Worm (Caenorhabditis elegans): ENCODE results near the gene F56C9.8.

DNA sequence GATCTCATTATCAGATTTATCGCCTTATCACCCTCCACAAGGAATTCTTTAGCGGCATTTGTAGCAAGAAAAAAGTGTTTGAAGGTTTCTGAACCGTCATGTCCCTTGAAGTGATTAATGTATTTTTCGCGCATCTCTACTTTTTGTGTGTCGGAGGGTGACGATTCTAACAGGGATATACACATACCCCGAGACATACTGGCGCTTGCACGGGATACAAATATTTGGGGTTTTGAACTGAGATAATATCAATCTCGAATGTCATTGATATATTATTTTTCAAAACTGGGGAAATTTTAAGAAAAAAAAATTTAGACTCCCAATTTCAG, 13.7 kb downstream of the F56C9.8 start:
- no peak for TF ChIP-seq ceh-82 (tag; optimal IDR thresholded peaks at IDR 0.05)
- TF ChIP-seq mdl-1 (tag; optimal IDR thresholded peaks at IDR 0.05): no peak
- TF ChIP-seq zag-1 (tag; optimal IDR thresholded peaks at IDR 0.05): no peak
- TF ChIP-seq ama-1 (optimal IDR thresholded peaks at IDR 0.05): no peak
- no peak for TF ChIP-seq lin-39 (tag; optimal IDR thresholded peaks at IDR 0.05)
